Worm (Caenorhabditis elegans) whole organism, late embryonic: ENCODE measurements around the gene VZK822L.2.

Source experiments
- K02D7.2 ChIP-seq: sonication (generic microtip); optimal IDR thresholded peaks from 2 replicates; lab custom pipeline; 2017; ENCODE audit warnings: mild to moderate bottlenecking, missing genetic modification characterization, missing compliant biosample characterization
- ceh-14 ChIP-seq: sonication (generic microtip); optimal IDR thresholded peaks from 2 replicates; lab custom pipeline; 2016; ENCODE audit warnings: missing genotype, missing genetic modification characterization, missing compliant biosample characterization
- ceh-2 ChIP-seq: sonication (generic microtip); optimal IDR thresholded peaks from 2 replicates; lab custom pipeline; 2016; ENCODE audit warnings: missing genotype, missing genetic modification characterization, missing compliant biosample characterization
- ceh-22 ChIP-seq: sonication (generic microtip); optimal IDR thresholded peaks from 2 replicates; lab custom pipeline; 2017; ENCODE audit warnings: missing biosample characterization, missing genetic modification characterization
- ceh-24 ChIP-seq: sonication (generic microtip); optimal IDR thresholded peaks from 2 replicates; lab custom pipeline; 2016; ENCODE audit warnings: mild to moderate bottlenecking, missing genetic modification characterization, missing compliant biosample characterization
- ceh-30 ChIP-seq: fragments of 150-350 bp; optimal IDR thresholded peaks from 2 replicates; lab custom pipeline; 2014; ENCODE audit warnings: missing biosample characterization, missing genetic modification characterization
- ceh-48 ChIP-seq: sonication (generic microtip); optimal IDR thresholded peaks from 2 replicates; lab custom pipeline; 2016; ENCODE audit warnings: missing genetic modification characterization, inconsistent platforms, missing compliant biosample characterization
- ceh-6 ChIP-seq: fragments of 200-800 bp; sonication (Bioruptor generic); optimal IDR thresholded peaks from 2 replicates; lab custom pipeline; 2018; ENCODE audit warnings: mild to moderate bottlenecking, missing genetic modification characterization, missing compliant biosample characterization
- dve-1 ChIP-seq: sonication (generic microtip); optimal IDR thresholded peaks from 2 replicates; lab custom pipeline; 2017; ENCODE audit warnings: antibody characterized with exemption, mild to moderate bottlenecking, missing genetic modification characterization, missing compliant biosample characterization
- ets-4 ChIP-seq: sonication (generic microtip); optimal IDR thresholded peaks from 2 replicates; lab custom pipeline; 2016; ENCODE audit warnings: missing genetic modification characterization, missing compliant biosample characterization
- nfya-1 ChIP-seq: sonication (generic microtip); optimal IDR thresholded peaks from 2 replicates; lab custom pipeline; 2017; ENCODE audit warnings: missing genetic modification characterization, mild to moderate bottlenecking, missing compliant biosample characterization, antibody characterized with exemption, moderate library complexity
- nhr-11 ChIP-seq: fragments of 150-350 bp; optimal IDR thresholded peaks from 2 replicates; lab custom pipeline; 2014; ENCODE audit warnings: missing biosample characterization, missing genetic modification characterization
- npax-4 ChIP-seq: sonication (generic microtip); optimal IDR thresholded peaks from 2 replicates; lab custom pipeline; 2016; ENCODE audit warnings: missing genetic modification characterization, missing compliant biosample characterization
- pag-3 ChIP-seq: sonication (generic microtip); optimal IDR thresholded peaks from 2 replicates; lab custom pipeline; 2016; ENCODE audit warnings: missing compliant biosample characterization, missing genetic modification characterization, borderline replicate concordance
- pax-1 ChIP-seq: fragments of 150-350 bp; optimal IDR thresholded peaks from 2 replicates; lab custom pipeline; 2014; ENCODE audit warnings: missing biosample characterization, missing genetic modification characterization
- pha-2 ChIP-seq: sonication (generic microtip); optimal IDR thresholded peaks from 2 replicates; lab custom pipeline; 2017; ENCODE audit warnings: mild to moderate bottlenecking, missing genetic modification characterization, missing compliant biosample characterization
- ref-2 ChIP-seq: sonication (generic microtip); optimal IDR thresholded peaks from 2 replicates; lab custom pipeline; 2016; ENCODE audit warnings: missing genetic modification characterization, missing compliant biosample characterization
- tbx-2 ChIP-seq: sonication (generic microtip); optimal IDR thresholded peaks from 2 replicates; lab custom pipeline; 2016; ENCODE audit warnings: missing genetic modification characterization, missing compliant biosample characterization
- tbx-7 ChIP-seq: sonication (generic microtip); optimal IDR thresholded peaks from 2 replicates; lab custom pipeline; 2016; ENCODE audit warnings: missing genotype, missing genetic modification characterization, missing compliant biosample characterization
- unc-42 ChIP-seq: sonication (generic microtip); optimal IDR thresholded peaks from 2 replicates; lab custom pipeline; 2016; ENCODE audit warnings: missing genotype, missing genetic modification characterization, missing compliant biosample characterization

The VZK822L.2 gene

DNA sequence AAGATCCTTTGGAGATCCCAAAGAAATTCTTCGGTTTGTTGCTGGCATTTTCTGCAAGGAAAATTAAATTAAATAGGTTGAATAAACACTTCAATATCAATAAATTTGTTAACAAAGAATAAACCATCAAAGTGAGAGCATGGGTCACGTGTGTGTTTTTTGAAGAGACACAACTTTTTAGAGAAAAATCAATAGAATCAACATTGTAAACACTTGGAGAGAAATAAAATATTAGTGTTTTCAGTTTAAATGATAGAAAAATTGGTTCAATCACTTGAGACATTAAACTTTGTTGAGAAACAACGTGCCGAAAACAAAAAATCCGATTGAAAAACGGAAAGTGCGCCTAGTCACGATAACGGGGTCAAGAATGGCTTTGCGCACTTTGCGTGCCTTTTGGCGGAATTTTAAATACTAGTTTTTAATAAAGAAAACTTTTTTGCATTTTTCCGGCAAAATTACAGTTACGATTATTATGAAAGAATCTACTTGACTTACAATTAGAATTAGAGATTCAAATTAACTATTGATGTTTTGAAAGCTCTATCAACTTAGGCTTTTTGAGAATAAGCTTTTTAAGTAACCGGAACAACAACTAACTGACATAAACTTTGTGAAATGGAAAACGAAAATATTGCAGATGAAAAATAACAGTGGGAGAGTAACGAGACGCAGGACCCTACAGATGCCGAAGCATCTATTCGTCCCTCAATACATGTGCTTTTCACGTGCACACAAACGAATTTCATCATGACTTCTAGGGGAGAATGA is 49.8 kb downstream of the VZK822L.2 start, which contains the start of gene ZK829.7 (continued):
- TF ChIP-seq tbx-7 (tag; lab: Kevin White, UChicago) (no peak), ref-2 (no peak), unc-42 (peak; percentile 20), npax-4 (tag; lab: Kevin White, UChicago) (no peak), pax-1 (tag; lab: Kevin White, UChicago) (peak; percentile 41), ceh-6 (GFP tag; lab: Kevin White, UChicago) (no peak), K02D7.2 (tag; lab: Kevin White, UChicago) (no peak), ceh-30 (tag; lab: Kevin White, UChicago) (peak; percentile 34), ceh-22 (no peak), pha-2 (tag; lab: Kevin White, UChicago) (no peak), ceh-24 (tag; lab: Kevin White, UChicago) (no peak), ceh-48 (tag; lab: Kevin White, UChicago) (no peak), dve-1 (no peak), tbx-2 (tag; lab: Kevin White, UChicago) (no peak), ceh-2 (tag; lab: Kevin White, UChicago) (no peak), ceh-14 (no peak), nhr-11 (tag; lab: Kevin White, UChicago) (no peak), nfya-1 (tag; lab: Kevin White, UChicago) (peak; percentile 24), ets-4 (tag; lab: Kevin White, UChicago) (no peak), pag-3 (tag; lab: Kevin White, UChicago) (no peak)
